Worm (Caenorhabditis elegans) whole organism, late embryonic: ENCODE data around the gene T05A8.1.

ENCODE experiments used
- ceh-30 ChIP-seq: fragments of 150-350 bp; optimal IDR thresholded peaks from 2 replicates; lab custom pipeline; 2014; ENCODE audit warnings: missing biosample characterization, missing genetic modification characterization
- pha-4 ChIP-seq: fragments of 150-350 bp; optimal IDR thresholded peaks from 2 replicates; lab custom pipeline; 2018; ENCODE audit warnings: missing biosample characterization, missing genetic modification reagents, missing genetic modification characterization

DNA sequence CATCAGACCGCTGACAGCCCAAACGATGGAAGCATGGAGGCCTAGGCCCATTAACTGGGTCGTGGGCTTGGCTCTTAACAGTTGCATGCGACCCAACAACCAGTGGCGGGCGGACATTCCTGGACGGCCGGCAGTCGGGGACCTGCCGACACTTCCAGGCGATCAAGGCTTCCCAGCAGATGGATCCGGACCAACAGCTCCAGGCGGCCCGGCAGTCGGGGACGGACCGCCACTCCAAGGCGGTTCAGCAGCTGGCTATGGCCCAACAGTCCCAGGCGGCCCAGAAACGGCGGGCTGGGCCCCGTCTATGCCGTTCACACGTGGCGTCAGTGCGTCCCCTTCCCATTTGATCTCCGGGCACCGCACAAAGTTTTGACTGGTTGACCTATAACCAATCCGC lies 31.6 kb upstream of the T05A8.1 start:
- TF ChIP-seq pha-4 (tag; lab: Kevin White, UChicago): no peak
- TF ChIP-seq ceh-30 (tag; lab: Kevin White, UChicago): no peak
